Worm (Caenorhabditis elegans): ENCODE measurements around the gene sap-140.

DNA sequence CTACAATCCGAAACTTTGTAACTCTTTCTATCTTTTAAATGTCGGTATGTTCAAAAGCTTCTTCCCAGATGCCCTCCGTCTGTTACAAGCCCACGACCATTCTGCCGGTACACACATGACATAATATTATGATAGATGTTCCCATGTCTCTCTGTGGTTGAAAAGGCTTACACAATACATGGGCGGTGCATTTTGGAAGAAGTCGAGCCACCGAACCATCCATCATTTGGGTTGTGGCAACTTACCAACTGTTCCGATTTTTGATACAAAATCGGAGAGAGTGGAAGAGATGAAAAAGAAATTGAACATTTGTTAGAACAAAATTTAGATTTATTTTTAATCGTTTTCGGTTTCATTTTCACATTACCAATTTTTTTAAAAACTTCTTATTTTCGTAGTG, 49.4 kb downstream of the sap-140 start:
- TF ChIP-seq dsc-1 (tag; optimal IDR thresholded peaks at IDR 0.05) (no peak), lin-39 (tag; optimal IDR thresholded peaks at IDR 0.05) (no peak)

Data from whole organism, L1 larva.